Worm (Caenorhabditis elegans): ENCODE measurements around the gene rpt-3.

DNA sequence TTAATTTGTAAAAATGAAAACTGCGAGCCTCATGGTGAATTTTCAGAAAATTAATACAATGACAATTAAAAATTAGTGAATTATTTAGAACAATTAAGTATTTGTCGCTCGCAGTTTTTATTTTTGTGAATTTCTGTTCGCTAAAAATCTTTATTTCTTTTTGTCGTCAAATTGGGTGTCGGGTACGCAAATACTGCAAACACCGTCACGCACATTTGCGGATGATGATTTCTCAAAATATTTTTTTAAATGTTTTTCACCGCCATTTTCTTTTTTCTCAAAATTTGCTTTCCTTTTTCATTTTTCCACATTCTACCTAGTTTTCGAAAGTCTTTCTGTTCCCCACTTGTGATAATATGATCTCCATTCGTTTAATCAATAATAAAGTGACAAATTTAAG, 677 bp upstream of the rpt-3 start:
- TF ChIP-seq fkh-10 (GFP tag; optimal IDR thresholded peaks at IDR 0.05): no peak
- TF ChIP-seq ama-1 (optimal IDR thresholded peaks at IDR 0.05): no peak
- TF ChIP-seq C08G9.2 (tag; optimal IDR thresholded peaks at IDR 0.05): no peak
- no peak for TF ChIP-seq hlh-15 (tag; optimal IDR thresholded peaks at IDR 0.05)
- no peak for TF ChIP-seq pax-1 (tag; optimal IDR thresholded peaks at IDR 0.05)
- TF ChIP-seq ceh-24 (tag; optimal IDR thresholded peaks at IDR 0.05): no peak
- no peak for TF ChIP-seq ceh-18 (tag; optimal IDR thresholded peaks at IDR 0.05)
- TF ChIP-seq pat-9 (tag; optimal IDR thresholded peaks at IDR 0.05): no peak
